Worm (Caenorhabditis elegans): ENCODE data around the gene B0303.4.
A peak's percentile ranks its signal among the peaks of the same experiment; 100 is the strongest.

B0303.4 gene

DNA sequence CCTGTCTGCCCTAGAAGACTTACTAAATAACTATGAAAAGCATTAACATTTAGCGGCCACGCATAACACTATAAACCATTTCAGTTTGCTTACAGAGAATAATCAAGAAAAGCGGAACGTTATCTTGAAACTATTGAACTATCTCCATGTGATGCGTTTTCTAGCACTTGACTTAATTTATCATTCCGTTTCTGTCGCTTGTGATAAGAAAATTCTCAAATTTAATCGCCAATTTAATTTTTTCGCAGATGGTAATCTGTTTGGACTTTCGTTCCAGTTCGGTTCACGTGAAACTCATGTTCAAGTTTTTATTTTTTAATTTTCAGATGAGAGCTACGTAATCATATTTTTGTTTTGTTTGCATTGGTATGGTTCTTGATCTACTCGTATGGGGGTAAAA lies 32.7 kb upstream of the B0303.4 start:
- TF ChIP-seq ZK546.5 (tag; optimal IDR thresholded peaks at IDR 0.05), result no peak
- TF ChIP-seq fos-1 (tag; optimal IDR thresholded peaks at IDR 0.05), result no peak
- TF ChIP-seq ztf-11 (tag; optimal IDR thresholded peaks at IDR 0.05), result no peak
- peak; percentile 98 for TF ChIP-seq elt-2 (tag; optimal IDR thresholded peaks at IDR 0.05)
- no peak for TF ChIP-seq ceh-82 (tag; optimal IDR thresholded peaks at IDR 0.05)
- TF ChIP-seq nhr-237 (tag; optimal IDR thresholded peaks at IDR 0.05), result no peak
- no peak for TF ChIP-seq nhr-12 (tag; optimal IDR thresholded peaks at IDR 0.05)
- TF ChIP-seq pqm-1 (tag; optimal IDR thresholded peaks at IDR 0.05), result peak; percentile 99
- no peak for TF ChIP-seq aly-2 (tag; optimal IDR thresholded peaks at IDR 0.05)
- TF ChIP-seq mdl-1 (tag; optimal IDR thresholded peaks at IDR 0.05), result no peak
- no peak for TF ChIP-seq unc-39 (tag; optimal IDR thresholded peaks at IDR 0.05)
- no peak for TF ChIP-seq sea-2 (GFP tag; optimal IDR thresholded peaks at IDR 0.05)
- TF ChIP-seq nhr-25 (tag; optimal IDR thresholded peaks at IDR 0.05), result no peak
- TF ChIP-seq fkh-2 (tag; optimal IDR thresholded peaks at IDR 0.05), result no peak
- no peak for TF ChIP-seq fkh-10 (GFP tag; optimal IDR thresholded peaks at IDR 0.05)
- peak; percentile 48 for TF ChIP-seq skn-1 (tag; optimal IDR thresholded peaks at IDR 0.05)
- no peak for TF ChIP-seq mml-1 (tag; optimal IDR thresholded peaks at IDR 0.05)
- no peak for TF ChIP-seq snpc-4 (tag; optimal IDR thresholded peaks at IDR 0.05)
- TF ChIP-seq R02D3.7 (tag; optimal IDR thresholded peaks at IDR 0.05), result no peak
- TF ChIP-seq lin-39 (tag; optimal IDR thresholded peaks at IDR 0.05), result no peak
- no peak for TF ChIP-seq lin-15B (tag; optimal IDR thresholded peaks at IDR 0.05)
- TF ChIP-seq jun-1 (tag; optimal IDR thresholded peaks at IDR 0.05), result peak; percentile 75
- TF ChIP-seq hmg-11 (tag; optimal IDR thresholded peaks at IDR 0.05), result no peak
- no peak for TF ChIP-seq nfya-1 (tag; optimal IDR thresholded peaks at IDR 0.05; ENCODE audit: insufficient read depth)
- TF ChIP-seq pha-4 (tag; optimal IDR thresholded peaks at IDR 0.05), result peak; percentile 70

DNA sequence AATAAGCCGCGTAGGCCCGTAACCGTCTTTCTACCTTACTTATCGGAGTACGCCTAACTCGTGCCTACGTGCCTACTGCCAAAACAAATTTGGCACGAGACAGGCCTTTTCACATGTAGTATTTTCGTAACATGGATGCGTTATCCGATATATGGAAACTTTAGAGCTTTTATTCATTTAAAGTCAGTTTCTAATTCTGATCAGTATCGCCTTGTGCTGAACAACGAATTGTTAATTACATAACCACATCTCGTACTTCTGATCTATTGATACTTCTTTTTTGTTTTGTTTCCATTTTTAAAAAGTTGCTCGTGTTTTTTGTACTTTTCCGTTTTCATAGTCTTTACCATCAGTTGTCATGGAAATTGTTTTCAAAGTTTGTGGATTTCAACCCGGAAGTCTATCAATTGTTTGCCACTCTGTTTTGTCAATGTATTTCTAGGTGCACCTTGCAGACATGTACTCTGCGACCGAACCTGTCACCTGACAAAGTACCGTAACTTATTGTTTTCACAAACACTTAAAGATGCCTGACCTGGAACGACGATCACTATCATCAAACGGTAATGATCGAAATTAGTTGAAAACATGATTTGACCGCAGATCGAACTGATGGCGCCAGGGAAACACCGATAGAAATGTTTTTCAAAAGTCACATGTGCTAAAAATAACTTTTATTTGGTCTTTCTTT lies 31.8 kb upstream of the B0303.4 start:
- TF ChIP-seq nhr-77 (tag; optimal IDR thresholded peaks at IDR 0.05), result no peak
- TF ChIP-seq ztf-11 (tag; optimal IDR thresholded peaks at IDR 0.05), result no peak
- no peak for TF ChIP-seq nhr-237 (tag; optimal IDR thresholded peaks at IDR 0.05)
- TF ChIP-seq egl-27 (tag; optimal IDR thresholded peaks at IDR 0.05), result no peak
- TF ChIP-seq tbx-2 (tag; optimal IDR thresholded peaks at IDR 0.05), result no peak
- no peak for TF ChIP-seq hmg-11 (tag; optimal IDR thresholded peaks at IDR 0.05)
- no peak for TF ChIP-seq ama-1 (optimal IDR thresholded peaks at IDR 0.05)
- no peak for TF ChIP-seq nhr-67 (tag; optimal IDR thresholded peaks at IDR 0.05)
- no peak for TF ChIP-seq zag-1 (tag; optimal IDR thresholded peaks at IDR 0.05)
- TF ChIP-seq jun-1 (tag; optimal IDR thresholded peaks at IDR 0.05), result no peak
- no peak for TF ChIP-seq pha-4 (tag; optimal IDR thresholded peaks at IDR 0.05)
- no peak for TF ChIP-seq fkh-10 (GFP tag; optimal IDR thresholded peaks at IDR 0.05)
- TF ChIP-seq nhr-11 (tag; optimal IDR thresholded peaks at IDR 0.05), result no peak
- TF ChIP-seq elt-2 (tag; optimal IDR thresholded peaks at IDR 0.05), result no peak
- TF ChIP-seq skn-1 (tag; optimal IDR thresholded peaks at IDR 0.05), result no peak
- no peak for TF ChIP-seq fos-1 (tag; optimal IDR thresholded peaks at IDR 0.05)
- TF ChIP-seq mdl-1 (tag; optimal IDR thresholded peaks at IDR 0.05), result no peak
- TF ChIP-seq ZK546.5 (tag; optimal IDR thresholded peaks at IDR 0.05), result no peak
- TF ChIP-seq elt-3 (tag; optimal IDR thresholded peaks at IDR 0.05), result no peak

DNA sequence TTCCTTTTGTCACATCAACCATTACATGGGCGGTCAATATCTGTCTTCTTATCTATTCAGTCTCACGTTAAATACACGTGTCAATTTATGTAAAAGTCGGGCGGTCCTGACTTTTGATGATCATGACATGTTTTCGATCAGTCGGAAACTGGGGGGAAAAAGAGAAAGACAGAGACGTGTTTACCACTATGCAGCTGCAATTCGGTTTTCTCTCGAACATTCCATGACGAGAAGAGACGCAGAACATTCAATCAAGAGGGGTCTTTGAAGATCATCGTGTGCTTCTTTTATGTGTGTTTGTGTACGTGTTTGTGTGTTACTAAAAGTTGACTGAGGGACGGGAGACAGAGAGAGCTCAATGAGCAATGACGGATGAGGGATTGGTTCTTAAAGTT lies 31.3 kb upstream of the B0303.4 start:
- TF ChIP-seq nhr-11 (tag; optimal IDR thresholded peaks at IDR 0.05) (peak; percentile 78), elt-2 (tag; optimal IDR thresholded peaks at IDR 0.05) (peak; percentile 98), nhr-43 (tag; optimal IDR thresholded peaks at IDR 0.05; ENCODE audit: poor library complexity, severe bottlenecking) (peak; percentile 93), nhr-12 (tag; optimal IDR thresholded peaks at IDR 0.05) (no peak), egl-5 (tag; optimal IDR thresholded peaks at IDR 0.05) (peak; percentile 99), nhr-28 (tag; optimal IDR thresholded peaks at IDR 0.05) (no peak), ama-1 (optimal IDR thresholded peaks at IDR 0.05) (peak; percentile 90), ztf-11 (tag; optimal IDR thresholded peaks at IDR 0.05) (no peak), lin-15B (tag; optimal IDR thresholded peaks at IDR 0.05) (peak; percentile 52), nhr-77 (tag; optimal IDR thresholded peaks at IDR 0.05) (no peak), nhr-237 (tag; optimal IDR thresholded peaks at IDR 0.05) (no peak), mml-1 (tag; optimal IDR thresholded peaks at IDR 0.05) (peak; percentile 79), R02D3.7 (tag; optimal IDR thresholded peaks at IDR 0.05) (peak; percentile 33), nhr-67 (tag; optimal IDR thresholded peaks at IDR 0.05) (no peak), nhr-23 (tag; optimal IDR thresholded peaks at IDR 0.05) (peak; percentile 96), fos-1 (tag; optimal IDR thresholded peaks at IDR 0.05) (no peak), snpc-4 (tag; optimal IDR thresholded peaks at IDR 0.05) (peak; percentile 74), nhr-76 (tag; optimal IDR thresholded peaks at IDR 0.05) (peak; percentile 46), nhr-25 (tag; optimal IDR thresholded peaks at IDR 0.05) (peak; percentile 92), unc-62 (GFP tag; optimal IDR thresholded peaks at IDR 0.05) (peak; percentile 84), ceh-28 (tag; optimal IDR thresholded peaks at IDR 0.05) (peak; percentile 79), sea-2 (GFP tag; optimal IDR thresholded peaks at IDR 0.05) (no peak), daf-12 (tag; optimal IDR thresholded peaks at IDR 0.05) (no peak), fkh-2 (tag; optimal IDR thresholded peaks at IDR 0.05) (peak; percentile 25), mdl-1 (tag; optimal IDR thresholded peaks at IDR 0.05) (peak; percentile 78), hmg-11 (tag; optimal IDR thresholded peaks at IDR 0.05) (peak; percentile 37), pha-4 (tag; optimal IDR thresholded peaks at IDR 0.05) (peak; percentile 98), ZK546.5 (tag; optimal IDR thresholded peaks at IDR 0.05) (no peak), egl-27 (tag; optimal IDR thresholded peaks at IDR 0.05) (peak; percentile 58), lin-39 (tag; optimal IDR thresholded peaks at IDR 0.05) (peak; percentile 88), lsy-12 (tag; optimal IDR thresholded peaks at IDR 0.05) (peak; percentile 89), zag-1 (tag; optimal IDR thresholded peaks at IDR 0.05) (no peak), skn-1 (tag; optimal IDR thresholded peaks at IDR 0.05) (peak; percentile 80), ceh-9 (tag; optimal IDR thresholded peaks at IDR 0.05) (no peak), jun-1 (tag; optimal IDR thresholded peaks at IDR 0.05) (peak; percentile 89), ceh-16 (tag; optimal IDR thresholded peaks at IDR 0.05) (no peak), aly-2 (tag; optimal IDR thresholded peaks at IDR 0.05) (no peak)

All from whole organism, L3 larva.